Worm (Caenorhabditis elegans) whole organism, midembryonic: Measurements from ENCODE around the gene mtch-1.

Experiments
- flt-1 ChIP-seq: fragments of 200-800 bp; sonication (Bioruptor generic); IDR thresholded peaks from 2 replicates; pipeline ENCODE4 v1.3.6; 2022; ENCODE audit warnings: missing genetic modification characterization, missing compliant biosample characterization
- ztf-29 ChIP-seq: fragments of 200-800 bp; sonication (Bioruptor generic); IDR thresholded peaks from 2 replicates; pipeline ENCODE4 v1.3.6; 2022; ENCODE audit warnings: missing genetic modification reagents, missing genetic modification characterization, missing compliant biosample characterization

- TF ChIP-seq ztf-29 (GFP tag; lab: Robert Waterston, UW) = no peak
- TF ChIP-seq flt-1 = no peak
Measured at ce11 chrII:7390335-7390734, 16.4 kb upstream of the mtch-1 start.
